Fruit fly (Drosophila melanogaster) whole organism, pupa: Measurements from ENCODE around the gene Galt.

Experiments
- CG14655 ChIP-seq: fragments of 200-800 bp; sonication (Bioruptor generic); optimal IDR thresholded peaks from 3 replicates; lab custom pipeline; 2017; ENCODE audit warnings: mild to moderate bottlenecking, missing biosample characterization, missing genetic modification reagents, missing genetic modification characterization
- CG4496 ChIP-seq: fragments of 200-800 bp; sonication (Bioruptor generic); IDR thresholded peaks from 3 replicates; pipeline ENCODE4 v1.3.6; 2022; ENCODE audit warnings: missing biosample characterization, missing genetic modification characterization
- CG8159 ChIP-seq: fragments of 200-800 bp; sonication (Bioruptor generic); optimal IDR thresholded peaks from 3 replicates; lab custom pipeline; 2018; ENCODE audit warnings: missing biosample characterization, mild to moderate bottlenecking, missing genetic modification characterization, moderate library complexity
- D1 ChIP-seq: fragments of 200-800 bp; sonication (Bioruptor generic); optimal IDR thresholded peaks from 2 replicates; lab custom pipeline; 2018; ENCODE audit warnings: missing biosample characterization, mild to moderate bottlenecking, missing genetic modification characterization, moderate library complexity
- Pif1B ChIP-seq: fragments of 200-800 bp; sonication (Bioruptor generic); optimal IDR thresholded peaks from 3 replicates; lab custom pipeline; 2016; ENCODE audit warnings: missing biosample characterization, missing genetic modification characterization
- fd96Ca ChIP-seq: fragments of 200-800 bp; sonication (Bioruptor generic); IDR thresholded peaks from 3 replicates; pipeline ENCODE4 v1.3.6; 2022; ENCODE audit warnings: missing biosample characterization, missing genetic modification characterization

DNA sequence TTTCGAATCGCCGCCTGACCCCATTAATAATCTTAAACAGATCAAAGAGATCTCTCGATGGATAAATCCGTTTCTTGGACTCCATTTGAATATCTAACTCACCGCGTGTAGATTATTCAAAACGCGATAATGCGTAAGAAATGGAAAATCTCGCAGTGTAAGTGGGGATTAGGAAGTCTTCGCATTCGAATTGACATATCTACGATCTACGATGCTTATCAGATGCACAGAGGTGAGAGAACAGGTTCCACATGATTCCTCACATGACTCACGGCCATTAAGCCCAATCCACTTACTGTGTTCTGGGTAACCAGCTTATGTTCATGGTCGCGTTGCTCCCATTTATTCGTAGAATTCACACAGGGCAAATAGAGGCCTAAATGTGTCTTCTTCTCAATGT, 28.4 kb upstream of the Galt start:
- TF ChIP-seq CG4496 (GFP tag; lab: Robert Waterston, UW) (no peak), CG8159 (tag; lab: Kevin White, UChicago) (no peak), CG14655 (GFP tag; lab: Kevin White, UChicago) (no peak), fd96Ca (GFP tag; lab: Robert Waterston, UW) (no peak), Pif1B (GFP tag; lab: Kevin White, UChicago) (no peak), D1 (tag; lab: Kevin White, UChicago) (no peak)
